Worm (Caenorhabditis elegans) whole organism, young adult: ENCODE results near the gene crld-1.

Experiments used
- K12H6.12 ChIP-seq: fragments of 200-800 bp; sonication (Bioruptor generic); optimal IDR thresholded peaks from 2 replicates; lab custom pipeline; 2018; ENCODE audit warnings: mild to moderate bottlenecking, missing genetic modification characterization, missing compliant biosample characterization
- atf-7 ChIP-seq: sonication (generic microtip); optimal IDR thresholded peaks from 2 replicates; lab custom pipeline; 2017; ENCODE audit warnings: mild to moderate bottlenecking, missing genetic modification characterization, missing compliant biosample characterization
- dox-1 ChIP-seq: fragments of 200-800 bp; sonication (Bioruptor generic); IDR thresholded peaks from 2 replicates; pipeline ENCODE4 v1.3.6; 2022; ENCODE audit warnings: missing genetic modification reagents, missing genetic modification characterization, missing compliant biosample characterization
- lin-54 ChIP-seq: fragments of 200-800 bp; sonication (Bioruptor generic); optimal IDR thresholded peaks from 2 replicates; lab custom pipeline; 2018; ENCODE audit warnings: mild to moderate bottlenecking, missing genetic modification characterization, missing compliant biosample characterization
- madf-8 ChIP-seq: fragments of 200-800 bp; sonication (Bioruptor generic); conservative IDR thresholded peaks from 2 replicates; pipeline ENCODE4 v1.3.6; 2022; ENCODE audit warnings: missing genetic modification reagents, missing genetic modification characterization, missing compliant biosample characterization
- snpc-4 ChIP-seq, 5 experiments: fragments of 150-350 bp in 1 of 5; sonication (generic microtip) in 4 of 5; optimal IDR thresholded peaks; 2 replicates each; lab custom pipeline; 2014 to 2018; ENCODE audit warnings: missing genetic modification characterization in 5 of 5, missing biosample characterization in 3 of 5, antibody characterized with exemption in 2 of 5, mild to moderate bottlenecking in 2 of 5, missing compliant biosample characterization in 2 of 5, missing genotype in 2 of 5, moderate library complexity in 2 of 5, missing genetic modification reagents in 1 of 5
- ztf-26 ChIP-seq: sonication (generic microtip); optimal IDR thresholded peaks from 2 replicates; lab custom pipeline; 2017; ENCODE audit warnings: missing genetic modification characterization, missing compliant biosample characterization
- ztf-3 ChIP-seq: fragments of 200-800 bp; sonication (Bioruptor generic); optimal IDR thresholded peaks from 2 replicates; lab custom pipeline; 2018; ENCODE audit warnings: mild to moderate bottlenecking, missing genetic modification characterization, missing compliant biosample characterization

DNA sequence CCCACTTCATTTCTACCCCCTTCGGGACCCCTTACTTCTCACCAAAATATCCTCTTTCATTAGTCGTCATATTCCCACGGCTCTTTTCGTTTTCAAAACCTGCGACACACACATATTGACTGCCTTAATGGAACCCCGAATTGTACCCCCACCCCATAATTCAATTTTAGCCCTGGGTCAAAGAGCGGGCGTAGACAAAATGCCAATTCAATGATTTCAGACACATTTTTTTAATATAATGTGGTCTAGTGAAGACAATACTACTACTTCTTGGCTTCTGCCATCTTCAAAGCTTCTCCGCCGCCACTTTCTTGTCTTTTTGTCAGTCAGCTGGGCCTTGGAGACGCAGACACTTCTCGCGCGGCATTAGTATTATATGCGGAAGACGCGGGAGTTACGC, 26.5 kb downstream of the crld-1 start:
- TF ChIP-seq dox-1 (GFP tag; lab: Robert Waterston, UW) (no peak), madf-8 (GFP tag; lab: Robert Waterston, UW) (no peak), snpc-4 (GFP tag; optimal IDR thresholded peaks at IDR 0.05; lab: Kevin White, UChicago) (no peak), snpc-4 (tag; optimal IDR thresholded peaks at IDR 0.05; lab: Kevin White, UChicago) (no peak), ztf-26 (no peak), K12H6.12 (tag; lab: Kevin White, UChicago) (no peak), lin-54 (GFP tag; lab: Kevin White, UChicago) (no peak), ztf-3 (no peak), atf-7 (tag; lab: Kevin White, UChicago) (no peak)
